Fruit fly (Drosophila melanogaster): ENCODE results near the gene pyx.

DNA sequence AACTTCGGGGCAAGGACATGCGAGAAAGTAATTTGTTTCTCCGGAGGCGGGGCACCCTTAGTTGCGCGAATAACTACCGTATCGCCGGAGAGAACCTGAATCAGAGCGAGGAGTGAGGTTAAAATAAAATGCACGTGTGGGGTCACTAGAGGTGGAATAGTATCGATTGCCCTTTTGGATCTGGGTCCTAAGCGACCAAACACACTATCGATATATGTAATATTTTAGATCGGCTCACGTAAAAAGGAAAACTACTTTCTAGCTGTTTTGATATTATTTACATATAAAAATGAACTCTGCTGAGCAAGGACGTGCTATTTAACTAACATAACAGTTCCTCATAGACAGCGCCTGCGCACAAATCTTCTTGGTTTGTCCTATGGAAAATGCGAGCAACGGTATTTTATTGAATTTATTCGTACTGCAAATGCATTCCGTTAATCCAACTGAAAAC lies 39.9 kb upstream of the pyx start:
- TF ChIP-seq Met (GFP tag; optimal IDR thresholded peaks at IDR 0.05) (no peak), CG6808 (GFP tag; optimal IDR thresholded peaks at IDR 0.05) (no peak), Sox15 (GFP tag; optimal IDR thresholded peaks at IDR 0.05) (no peak), Hr4 (GFP tag; optimal IDR thresholded peaks at IDR 0.05) (no peak), CG32006 (GFP tag; optimal IDR thresholded peaks at IDR 0.05) (no peak), Hr39 (GFP tag; optimal IDR thresholded peaks at IDR 0.05) (no peak), fd59A (GFP tag; optimal IDR thresholded peaks at IDR 0.05) (no peak), salr (GFP tag; optimal IDR thresholded peaks at IDR 0.05) (no peak), CG8119 (GFP tag; IDR thresholded peaks at IDR 0.05) (no peak), CG10669 (GFP tag; optimal IDR thresholded peaks at IDR 0.05) (no peak), dac (GFP tag; optimal IDR thresholded peaks at IDR 0.05) (no peak), OdsH (GFP tag; optimal IDR thresholded peaks at IDR 0.05) (no peak)
